Worm (Caenorhabditis elegans) whole organism, mixed stage, embryonic: ENCODE measurements around the gene hsp-75.

Source experiments
- M03D4.4 ChIP-seq: sonication (generic microtip); optimal IDR thresholded peaks from 2 replicates; lab custom pipeline; 2017; ENCODE audit warnings: mild to moderate bottlenecking, missing genetic modification characterization, missing compliant biosample characterization
- ceh-39 ChIP-seq: fragments of 150-350 bp; optimal IDR thresholded peaks from 2 replicates; lab custom pipeline; 2014; ENCODE audit warnings: missing biosample characterization, missing genetic modification characterization
- ceh-43 ChIP-seq: fragments of 200-800 bp; sonication (Bioruptor generic); optimal IDR thresholded peaks from 2 replicates; lab custom pipeline; 2018; ENCODE audit warnings: mild to moderate bottlenecking, missing genetic modification characterization, moderate library complexity, missing compliant biosample characterization
- elt-3 ChIP-seq: fragments of 150-350 bp; optimal IDR thresholded peaks from 2 replicates; lab custom pipeline; 2014; ENCODE audit warnings: missing biosample characterization, missing genetic modification characterization
- hlh-1 ChIP-seq: fragments of 150-350 bp; optimal IDR thresholded peaks from 2 replicates; lab custom pipeline; 2014; ENCODE audit warnings: missing biosample characterization, missing genetic modification reagents, missing genetic modification characterization
- lsy-2 ChIP-seq: fragments of 150-350 bp; optimal IDR thresholded peaks from 2 replicates; lab custom pipeline; 2014; ENCODE audit warnings: missing biosample characterization, missing genetic modification characterization
- nhr-12 ChIP-seq: fragments of 150-350 bp; optimal IDR thresholded peaks from 2 replicates; lab custom pipeline; 2014; ENCODE audit warnings: missing biosample characterization, missing genetic modification characterization
- nhr-2 ChIP-seq: fragments of 150-350 bp; optimal IDR thresholded peaks from 2 replicates; lab custom pipeline; 2014; ENCODE audit warnings: missing biosample characterization, missing genetic modification characterization
- unc-39 ChIP-seq: fragments of 150-350 bp; optimal IDR thresholded peaks from 2 replicates; lab custom pipeline; 2014; ENCODE audit warnings: missing biosample characterization, missing genetic modification characterization
- unc-62 ChIP-seq: fragments of 150-350 bp; optimal IDR thresholded peaks from 2 replicates; lab custom pipeline; 2014; ENCODE audit warnings: missing biosample characterization, missing genetic modification reagents, missing genetic modification characterization

DNA sequence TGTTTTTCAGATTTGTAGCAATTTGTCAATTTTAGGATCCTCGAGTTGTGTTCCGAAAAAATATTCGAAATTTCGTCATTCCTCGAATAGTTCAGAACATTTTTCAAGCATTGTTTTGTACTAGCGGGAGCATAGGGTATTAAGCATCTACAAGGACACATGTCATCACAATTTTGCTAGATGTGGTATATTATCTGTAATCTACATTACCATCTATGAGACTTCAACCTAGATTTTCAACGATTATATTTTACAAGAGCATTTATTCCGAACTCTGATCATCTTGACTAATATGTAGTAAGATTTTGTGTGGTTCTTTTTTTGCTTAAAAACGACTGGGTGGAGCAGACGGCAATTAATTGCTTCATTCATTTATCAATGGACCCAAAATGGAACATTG is 36.5 kb upstream of the hsp-75 start:
- TF ChIP-seq unc-62 (GFP tag; lab: Kevin White, UChicago) = no peak
- no peak for TF ChIP-seq nhr-2 (tag; lab: Kevin White, UChicago)
- no peak for TF ChIP-seq elt-3 (tag; lab: Kevin White, UChicago)
- no peak for TF ChIP-seq nhr-12 (tag; lab: Kevin White, UChicago)
- TF ChIP-seq ceh-39 (tag; lab: Kevin White, UChicago) = no peak
- TF ChIP-seq unc-39 (tag; lab: Kevin White, UChicago) = no peak
- no peak for TF ChIP-seq lsy-2 (tag; lab: Kevin White, UChicago)
- TF ChIP-seq M03D4.4 (tag; lab: Kevin White, UChicago) = no peak
- no peak for TF ChIP-seq hlh-1 (tag; lab: Kevin White, UChicago)
- no peak for TF ChIP-seq ceh-43 (GFP tag; lab: Kevin White, UChicago)
